Fruit fly (Drosophila melanogaster): Measurements from ENCODE around the gene CG13398.

- TF ChIP-seq usp (GFP tag; optimal IDR thresholded peaks at IDR 0.05) (no peak), CG12236 (GFP tag; optimal IDR thresholded peaks at IDR 0.05) (no peak), Optix (GFP tag; IDR thresholded peaks at IDR 0.05) (no peak), CG3163 (GFP tag; optimal IDR thresholded peaks at IDR 0.05) (no peak), HHEX (GFP tag; optimal IDR thresholded peaks at IDR 0.05) (no peak), cg (GFP tag; optimal IDR thresholded peaks at IDR 0.05) (no peak), Bgb (GFP tag; IDR thresholded peaks at IDR 0.05; ENCODE audit: partially characterized antibody) (no peak), onecut (GFP tag; IDR thresholded peaks at IDR 0.05) (no peak), Dbx (GFP tag; IDR thresholded peaks at IDR 0.05) (no peak), CrebB (tag; optimal IDR thresholded peaks at IDR 0.05) (no peak), CG18011 (GFP tag; optimal IDR thresholded peaks at IDR 0.05) (no peak), cas (GFP tag; IDR thresholded peaks at IDR 0.05) (no peak), CG8281 (tag; optimal IDR thresholded peaks at IDR 0.05) (no peak)
These were observed 3.2 kb upstream of the CG13398 start for dm6 chr2L:8418113-8418885.

All from whole organism, embryonic.